Fruit fly (Drosophila melanogaster) whole organism, wandering third instar larva: ENCODE measurements around the gene RhoGAP16F.

Experiments
- Abd-B ChIP-seq: fragments of >200 bp; optimal IDR thresholded peaks from 2 replicates; lab custom pipeline; 2017; ENCODE audit warnings: missing biosample characterization, missing genetic modification characterization
- CG32264 ChIP-seq: fragments of 200-800 bp; sonication (Bioruptor generic); optimal IDR thresholded peaks from 2 replicates; lab custom pipeline; 2016; ENCODE audit warnings: missing biosample characterization, missing genetic modification characterization
- CG9705 ChIP-seq: fragments of 200-800 bp; sonication (Bioruptor generic); optimal IDR thresholded peaks from 2 replicates; lab custom pipeline; 2018; ENCODE audit warnings: missing biosample characterization, mild to moderate bottlenecking, missing genetic modification characterization
- Dfd ChIP-seq: fragments of >200 bp; optimal IDR thresholded peaks from 2 replicates; lab custom pipeline; 2017; ENCODE audit warnings: missing biosample characterization, missing genetic modification characterization
- Dif ChIP-seq: fragments of 200-275, 200-300 bp; sonication (Bioruptor generic); optimal IDR thresholded peaks from 2 replicates; lab custom pipeline; 2018; ENCODE audit warnings: missing biosample characterization, missing genetic modification characterization; ENCODE audit not compliant: partially characterized antibody
- GATAd ChIP-seq: sonication (Bioruptor generic); optimal IDR thresholded peaks from 2 replicates; lab custom pipeline; 2016; ENCODE audit warnings: missing biosample characterization, missing genetic modification characterization
- HLH106 ChIP-seq: fragments of 200-800 bp; optimal IDR thresholded peaks from 3 replicates; lab custom pipeline; 2019; ENCODE audit warnings: missing biosample characterization, mild to moderate bottlenecking, missing genetic modification characterization, moderate library complexity
- Hnf4 ChIP-seq: fragments of 200-800 bp; sonication (Bioruptor generic); optimal IDR thresholded peaks from 2 replicates; lab custom pipeline; 2016; ENCODE audit warnings: missing biosample characterization, mild to moderate bottlenecking, missing genetic modification characterization
- Hr78 ChIP-seq: fragments of >200 bp; optimal IDR thresholded peaks from 2 replicates; lab custom pipeline; 2017; ENCODE audit warnings: missing biosample characterization, missing genetic modification characterization
- Hr83 ChIP-seq: fragments of 200-300 bp; sonication (Bioruptor generic); optimal IDR thresholded peaks from 2 replicates; lab custom pipeline; 2016; ENCODE audit warnings: missing biosample characterization, mild to moderate bottlenecking, missing genetic modification characterization, moderate library complexity; ENCODE audit not compliant: poor library complexity, severe bottlenecking
- Jra ChIP-seq: sonication (Bioruptor generic); optimal IDR thresholded peaks from 2 replicates; lab custom pipeline; 2016; ENCODE audit warnings: missing biosample characterization, missing genetic modification characterization
- Mio ChIP-seq: sonication (Bioruptor generic); optimal IDR thresholded peaks from 2 replicates; lab custom pipeline; 2016; ENCODE audit warnings: missing biosample characterization, missing genetic modification characterization
- Myc ChIP-seq: fragments of >200 bp; optimal IDR thresholded peaks from 2 replicates; lab custom pipeline; 2017
- N ChIP-seq: fragments of >200 bp; optimal IDR thresholded peaks from 2 replicates; lab custom pipeline; 2018; ENCODE audit warnings: missing biosample characterization, missing external identifiers, missing genetic modification characterization
- OdsH ChIP-seq: fragments of 200-800 bp; sonication (Bioruptor generic); optimal IDR thresholded peaks from 2 replicates; lab custom pipeline; 2016; ENCODE audit warnings: missing biosample characterization, mild to moderate bottlenecking, missing genetic modification characterization
- Rel ChIP-seq, 2 experiments: fragments of 200-800 bp; sonication (Bioruptor generic) in 1 of 2; optimal IDR thresholded peaks; 2 replicates in 1 of 2; 3 replicates in 1 of 2; lab custom pipeline; 2016 to 2019; ENCODE audit warnings: mild to moderate bottlenecking in 2 of 2, missing biosample characterization in 2 of 2, missing genetic modification characterization in 2 of 2, moderate library complexity in 1 of 2
- Sp1 ChIP-seq: fragments of 200-800 bp; sonication (Bioruptor generic); optimal IDR thresholded peaks from 3 replicates; lab custom pipeline; 2019; ENCODE audit warnings: missing biosample characterization, mild to moderate bottlenecking, missing genetic modification characterization, moderate library complexity
- Vsx2 ChIP-seq: fragments of 200-300, 225-300 bp; sonication (Bioruptor generic); optimal IDR thresholded peaks from 2 replicates; lab custom pipeline; 2018; ENCODE audit warnings: missing biosample characterization, missing genetic modification characterization; ENCODE audit not compliant: partially characterized antibody
- brk ChIP-seq: fragments of 200-800 bp; sonication (Bioruptor generic); optimal IDR thresholded peaks from 2 replicates; lab custom pipeline; 2016; ENCODE audit warnings: missing biosample characterization, mild to moderate bottlenecking, missing genetic modification characterization
- dl ChIP-seq, 2 experiments: fragments of 175-275, 200-275 bp in 1 of 2; fragments of 200-275 bp in 1 of 2; sonication (Bioruptor generic); optimal IDR thresholded peaks; lab custom pipeline; 2018; ENCODE audit warnings: mild to moderate bottlenecking in 2 of 2, missing biosample characterization in 2 of 2, missing genetic modification characterization in 2 of 2, moderate library complexity in 2 of 2; ENCODE audit not compliant: partially characterized antibody in 2 of 2, insufficient read depth in 1 of 2
- dmrt93B ChIP-seq: fragments of 200-800 bp; sonication (Bioruptor generic); optimal IDR thresholded peaks from 2 replicates; lab custom pipeline; 2018; ENCODE audit warnings: missing biosample characterization, mild to moderate bottlenecking, missing genetic modification characterization
- ey ChIP-seq: fragments of 200-800 bp; sonication (Bioruptor generic); optimal IDR thresholded peaks from 2 replicates; lab custom pipeline; 2016; ENCODE audit warnings: missing biosample characterization, missing genetic modification characterization
- foxo ChIP-seq, 2 experiments: fragments of 200-800 bp; sonication (Bioruptor generic); optimal IDR thresholded peaks; 2 replicates in 1 of 2; 3 replicates in 1 of 2; lab custom pipeline; 2016 to 2017; ENCODE audit warnings: missing biosample characterization in 2 of 2, missing genetic modification characterization in 2 of 2
- fru ChIP-seq: fragments of 200-800 bp; sonication (Bioruptor generic); optimal IDR thresholded peaks from 3 replicates; lab custom pipeline; 2016; ENCODE audit warnings: missing biosample characterization, mild to moderate bottlenecking, missing genetic modification characterization
- h ChIP-seq: fragments of 200-800 bp; sonication (Bioruptor generic); optimal IDR thresholded peaks from 3 replicates; lab custom pipeline; 2016; ENCODE audit warnings: missing biosample characterization, mild to moderate bottlenecking, missing genetic modification characterization
- jim ChIP-seq: fragments of 175-275, 200-325 bp; sonication (Bioruptor generic); optimal IDR thresholded peaks from 2 replicates; lab custom pipeline; 2016; ENCODE audit warnings: missing biosample characterization, mild to moderate bottlenecking, missing genetic modification characterization
- lola ChIP-seq: fragments of >200 bp; optimal IDR thresholded peaks from 2 replicates; lab custom pipeline; 2017; ENCODE audit warnings: missing biosample characterization, missing genetic modification characterization
- pan ChIP-seq: fragments of >200 bp; optimal IDR thresholded peaks from 2 replicates; lab custom pipeline; 2017
- psq ChIP-seq: fragments of 200-800 bp; sonication (Bioruptor generic); optimal IDR thresholded peaks from 3 replicates; lab custom pipeline; 2017; ENCODE audit warnings: missing biosample characterization, mild to moderate bottlenecking, missing genetic modification characterization, moderate library complexity
- rgr ChIP-seq: fragments of 200-800 bp; sonication (Bioruptor generic); optimal IDR thresholded peaks from 3 replicates; lab custom pipeline; 2016; ENCODE audit warnings: missing biosample characterization, mild to moderate bottlenecking, missing genetic modification characterization
- sage ChIP-seq: fragments of 200-800 bp; sonication (Bioruptor generic); optimal IDR thresholded peaks from 2 replicates; lab custom pipeline; 2016; ENCODE audit warnings: missing biosample characterization, mild to moderate bottlenecking, missing genetic modification characterization
- tai ChIP-seq: sonication (Bioruptor generic); optimal IDR thresholded peaks from 2 replicates; lab custom pipeline; 2016; ENCODE audit warnings: missing biosample characterization, missing genetic modification characterization
- usp ChIP-seq: fragments of >200 bp; optimal IDR thresholded peaks from 2 replicates; lab custom pipeline; 2017; ENCODE audit warnings: missing biosample characterization, missing genetic modification characterization
- woc ChIP-seq: sonication (Bioruptor generic); optimal IDR thresholded peaks from 2 replicates; lab custom pipeline; 2016; ENCODE audit warnings: missing biosample characterization, mild to moderate bottlenecking, missing genetic modification characterization

The RhoGAP16F gene

DNA sequence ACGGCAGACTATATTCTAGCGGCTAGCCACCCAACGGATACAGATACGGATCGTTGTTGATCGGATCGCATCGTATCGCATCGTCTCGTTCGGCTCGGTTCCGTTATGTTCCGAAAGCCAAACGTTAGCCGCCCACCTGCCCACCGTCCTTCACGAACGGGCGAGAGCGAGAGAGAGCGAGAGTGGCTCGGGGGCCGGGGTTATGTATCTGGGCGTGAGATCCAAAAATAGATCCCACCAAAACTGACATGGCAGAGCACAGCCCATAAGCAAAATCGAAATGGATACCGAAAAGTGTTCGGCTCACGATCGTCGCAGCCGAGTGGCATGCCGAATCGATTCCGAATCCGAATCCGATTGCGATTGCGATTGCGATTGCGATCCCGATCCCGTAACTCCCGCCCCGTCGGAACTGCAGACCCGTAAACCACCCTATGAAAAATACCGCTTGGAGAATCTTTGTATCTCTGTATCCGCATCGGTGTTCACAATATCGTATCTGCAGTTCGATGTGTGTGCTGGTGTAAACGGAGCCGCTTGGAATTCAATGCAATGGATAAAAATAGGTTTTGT is 24.0 kb downstream of the RhoGAP16F start, which contains the start of gene wupA:
TSS of gene wupA (minus strand) at position 112 of the 573 bp plus-strand sequence.
- TF ChIP-seq Dif (GFP tag; lab: Kevin White, UChicago) (no peak), brk (no peak), jim (no peak), Dfd (GFP tag; lab: Kevin White, UChicago) (no peak), foxo (GFP tag; optimal IDR thresholded peaks at IDR 0.05; lab: Kevin White, UChicago) (no peak), GATAd (GFP tag; lab: Kevin White, UChicago) (no peak), CG32264 (GFP tag; lab: Kevin White, UChicago) (no peak), Vsx2 (GFP tag; lab: Kevin White, UChicago) (no peak), Abd-B (GFP tag; lab: Kevin White, UChicago) (no peak), woc (no peak), h (GFP tag; lab: Kevin White, UChicago) (no peak), CG9705 (no peak), psq (GFP tag; lab: Kevin White, UChicago) (no peak), pan (lab: Kevin White, UChicago) (no peak), usp (GFP tag; lab: Kevin White, UChicago) (no peak)

DNA sequence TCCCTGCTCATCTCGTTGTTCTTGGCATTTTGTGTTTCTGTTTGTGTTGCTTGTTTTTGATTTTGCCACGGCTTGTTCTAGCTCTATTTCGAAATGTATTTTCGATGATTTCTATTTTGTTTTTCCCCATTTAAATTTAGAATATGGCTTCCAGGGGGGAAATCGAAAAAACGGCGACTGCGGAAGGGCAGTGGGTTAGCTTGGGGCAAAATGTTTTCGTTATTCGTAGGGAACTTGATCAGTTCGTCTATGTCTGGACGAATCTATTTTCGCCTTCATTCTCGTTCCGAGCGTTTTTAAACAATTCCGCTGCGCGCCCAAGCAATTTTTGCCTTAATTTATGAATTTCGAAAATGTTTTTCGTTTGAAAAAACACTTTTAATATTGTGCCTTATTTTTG is 25.6 kb downstream of the RhoGAP16F start:
- no peak for TF ChIP-seq dl (GFP tag; optimal IDR thresholded peaks at IDR 0.05; lab: Kevin White, UChicago; ENCODE audit: insufficient read depth in 1 of 2, partially characterized antibody in 2 of 2)
- no peak for TF ChIP-seq Hr83
- no peak for TF ChIP-seq OdsH (GFP tag; lab: Kevin White, UChicago)
- TF ChIP-seq fru (GFP tag; lab: Kevin White, UChicago): no peak
- TF ChIP-seq foxo (GFP tag; optimal IDR thresholded peaks at IDR 0.05; lab: Kevin White, UChicago): no peak
- TF ChIP-seq sage (GFP tag; lab: Kevin White, UChicago): no peak
- no peak for TF ChIP-seq woc
- no peak for TF ChIP-seq HLH106 (tag; lab: Kevin White, UChicago)
- no peak for TF ChIP-seq Mio (GFP tag; lab: Kevin White, UChicago)
- TF ChIP-seq dmrt93B (GFP tag; lab: Kevin White, UChicago): no peak
- TF ChIP-seq Hnf4 (GFP tag; lab: Kevin White, UChicago): no peak
- no peak for TF ChIP-seq h (GFP tag; lab: Kevin White, UChicago)
- TF ChIP-seq Abd-B (GFP tag; lab: Kevin White, UChicago): no peak
- no peak for TF ChIP-seq tai (GFP tag; lab: Kevin White, UChicago)
- TF ChIP-seq lola (GFP tag; lab: Kevin White, UChicago): no peak
- no peak for TF ChIP-seq Jra (GFP tag; lab: Kevin White, UChicago)
- no peak for TF ChIP-seq ey
- no peak for TF ChIP-seq usp (GFP tag; lab: Kevin White, UChicago)
- no peak for TF ChIP-seq Vsx2 (GFP tag; lab: Kevin White, UChicago)
- TF ChIP-seq jim: no peak
- TF ChIP-seq, all 38 proteins: peak for 0

DNA sequence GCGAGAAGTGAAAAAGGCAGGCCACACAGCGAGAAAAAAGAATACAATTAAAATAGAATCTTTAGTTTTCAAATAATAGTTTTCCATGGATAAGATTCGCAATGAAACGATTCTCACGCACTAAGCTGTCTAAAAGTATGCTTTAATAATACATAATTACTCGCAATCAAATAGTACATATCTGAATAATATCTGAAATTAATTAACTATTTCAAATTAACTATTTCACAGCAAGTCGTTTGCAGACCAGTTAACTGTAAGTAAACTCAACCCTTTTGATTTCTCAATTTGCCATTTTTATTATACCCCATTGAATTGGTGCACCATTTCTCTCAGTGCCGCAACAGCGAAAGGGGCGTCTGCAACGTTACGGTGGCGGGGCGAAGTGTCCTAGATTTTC is 32.6 kb downstream of the RhoGAP16F start:
- TF ChIP-seq Hr78 (GFP tag; lab: Kevin White, UChicago) (no peak), sage (GFP tag; lab: Kevin White, UChicago) (no peak), Myc (no peak), Rel (GFP tag; optimal IDR thresholded peaks at IDR 0.05; lab: Kevin White, UChicago) (no peak), Rel (tag; optimal IDR thresholded peaks at IDR 0.05; lab: Kevin White, UChicago) (no peak), GATAd (GFP tag; lab: Kevin White, UChicago) (no peak)

DNA sequence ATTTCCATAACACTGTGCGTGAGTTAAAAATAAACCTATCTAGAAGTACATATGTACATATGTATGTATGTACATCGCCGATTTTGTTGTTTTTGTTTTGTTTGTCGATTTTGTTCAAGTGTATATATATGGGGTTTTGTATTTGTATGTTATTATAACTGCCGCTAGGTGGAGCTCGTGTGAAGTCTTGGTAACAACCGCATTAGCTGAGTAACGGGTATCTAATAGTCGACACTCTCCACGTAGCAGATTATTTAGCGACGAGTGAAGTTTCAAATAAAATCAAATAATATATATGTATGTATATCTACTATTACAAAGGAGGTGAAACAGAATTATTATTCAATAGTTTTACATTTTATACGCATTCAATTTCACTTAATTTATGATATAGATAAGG is 36.4 kb downstream of the RhoGAP16F start:
- TF ChIP-seq usp (GFP tag; lab: Kevin White, UChicago): no peak
- TF ChIP-seq Myc: no peak
- TF ChIP-seq fru (GFP tag; lab: Kevin White, UChicago): no peak
- TF ChIP-seq h (GFP tag; lab: Kevin White, UChicago): no peak
- no peak for TF ChIP-seq CG9705
- TF ChIP-seq lola (GFP tag; lab: Kevin White, UChicago): no peak
- no peak for TF ChIP-seq CG32264 (GFP tag; lab: Kevin White, UChicago)
- no peak for TF ChIP-seq rgr (GFP tag; lab: Kevin White, UChicago)
- no peak for TF ChIP-seq Dif (GFP tag; lab: Kevin White, UChicago)
- no peak for TF ChIP-seq OdsH (GFP tag; lab: Kevin White, UChicago)
- no peak for TF ChIP-seq HLH106 (tag; lab: Kevin White, UChicago)
- no peak for TF ChIP-seq N (GFP tag; lab: Kevin White, UChicago)
- no peak for TF ChIP-seq brk
- no peak for TF ChIP-seq Sp1 (GFP tag; lab: Kevin White, UChicago)
- no peak for TF ChIP-seq Vsx2 (GFP tag; lab: Kevin White, UChicago)
- TF ChIP-seq foxo (GFP tag; optimal IDR thresholded peaks at IDR 0.05; lab: Kevin White, UChicago): no peak
